Worm (Caenorhabditis elegans) whole organism, L2 larva: Measurements from ENCODE around the gene clec-198.

Experiments
- C34F6.9 ChIP-seq: fragments of 150-350 bp; optimal IDR thresholded peaks from 2 replicates; lab custom pipeline; 2014; ENCODE audit warnings: missing biosample characterization, missing genetic modification characterization
- F13H6.1 ChIP-seq: sonication (generic microtip); optimal IDR thresholded peaks from 2 replicates; lab custom pipeline; 2016; ENCODE audit warnings: missing genetic modification characterization, missing compliant biosample characterization
- R02D3.7 ChIP-seq: fragments of 150-350 bp; optimal IDR thresholded peaks from 2 replicates; lab custom pipeline; 2014; ENCODE audit warnings: missing biosample characterization, missing genetic modification characterization
- Y55F3AM.14 ChIP-seq: fragments of 200-800 bp; sonication (Bioruptor generic); optimal IDR thresholded peaks from 2 replicates; lab custom pipeline; 2018; ENCODE audit warnings: mild to moderate bottlenecking, missing genetic modification characterization, missing compliant biosample characterization
- ZK546.5 ChIP-seq: sonication (generic microtip); optimal IDR thresholded peaks from 2 replicates; lab custom pipeline; 2017; ENCODE audit warnings: missing biosample characterization, missing genetic modification characterization
- alr-1 ChIP-seq: fragments of 150-350 bp; optimal IDR thresholded peaks from 2 replicates; lab custom pipeline; 2014; ENCODE audit warnings: missing biosample characterization, missing genetic modification characterization
- ama-1 ChIP-seq: fragments of 150-350 bp; optimal IDR thresholded peaks from 2 replicates; lab custom pipeline; 2018; ENCODE audit warnings: inconsistent platforms
- ceh-82 ChIP-seq: fragments of 150-350 bp; optimal IDR thresholded peaks from 2 replicates; lab custom pipeline; 2014; ENCODE audit warnings: missing biosample characterization, missing genetic modification characterization
- crh-2 ChIP-seq: sonication (generic microtip); optimal IDR thresholded peaks from 2 replicates; lab custom pipeline; 2017; ENCODE audit warnings: missing biosample characterization, missing genetic modification characterization
- egl-27 ChIP-seq: sonication (generic microtip); optimal IDR thresholded peaks from 3 replicates; lab custom pipeline; 2017; ENCODE audit warnings: missing biosample characterization, missing genetic modification reagents, missing genetic modification characterization
- elt-1 ChIP-seq: fragments of 150-350 bp; optimal IDR thresholded peaks from 2 replicates; lab custom pipeline; 2014; ENCODE audit warnings: missing biosample characterization, missing genetic modification characterization
- elt-3 ChIP-seq: sonication (generic microtip); optimal IDR thresholded peaks from 2 replicates; lab custom pipeline; 2017; ENCODE audit warnings: missing biosample characterization, missing genetic modification characterization
- fos-1 ChIP-seq: fragments of 150-350 bp; optimal IDR thresholded peaks from 2 replicates; lab custom pipeline; 2014; ENCODE audit warnings: missing biosample characterization, missing genetic modification characterization
- gmeb-1 ChIP-seq: fragments of 150-350 bp; optimal IDR thresholded peaks from 2 replicates; lab custom pipeline; 2014; ENCODE audit warnings: missing biosample characterization, missing genetic modification characterization
- lin-11 ChIP-seq: fragments of 150-350 bp; sonication (generic microtip); optimal IDR thresholded peaks from 2 replicates; lab custom pipeline; 2014; ENCODE audit warnings: missing biosample characterization, missing genetic modification characterization, inconsistent platforms, mixed read lengths
- lin-39 ChIP-seq: fragments of 150-350 bp; optimal IDR thresholded peaks from 2 replicates; lab custom pipeline; 2014; ENCODE audit warnings: missing biosample characterization, missing genetic modification reagents, missing genetic modification characterization
- nhr-10 ChIP-seq: sonication (generic microtip); optimal IDR thresholded peaks from 2 replicates; lab custom pipeline; 2017; ENCODE audit warnings: missing biosample characterization, missing genetic modification characterization
- nhr-11 ChIP-seq: fragments of 150-350 bp; optimal IDR thresholded peaks from 2 replicates; lab custom pipeline; 2014; ENCODE audit warnings: missing biosample characterization, missing genetic modification characterization
- nhr-129 ChIP-seq: fragments of 150-350 bp; optimal IDR thresholded peaks from 2 replicates; lab custom pipeline; 2014; ENCODE audit warnings: missing biosample characterization, missing genetic modification characterization
- nhr-21 ChIP-seq: fragments of 150-350 bp; optimal IDR thresholded peaks from 2 replicates; lab custom pipeline; 2014; ENCODE audit warnings: missing biosample characterization, missing genetic modification characterization
- nhr-23 ChIP-seq: fragments of 150-350 bp; optimal IDR thresholded peaks from 2 replicates; lab custom pipeline; 2014; ENCODE audit warnings: missing biosample characterization, missing genetic modification reagents, missing genetic modification characterization
- nhr-237 ChIP-seq: fragments of 150-350 bp; optimal IDR thresholded peaks from 2 replicates; lab custom pipeline; 2014; ENCODE audit warnings: missing biosample characterization, missing genetic modification characterization
- nhr-6 ChIP-seq: fragments of 150-350 bp; optimal IDR thresholded peaks from 2 replicates; lab custom pipeline; 2014; ENCODE audit warnings: missing biosample characterization, missing genetic modification characterization
- peb-1 ChIP-seq: fragments of 150-350 bp; optimal IDR thresholded peaks from 2 replicates; lab custom pipeline; 2014; ENCODE audit warnings: missing biosample characterization, missing genetic modification characterization
- skn-1 ChIP-seq: sonication (generic microtip); optimal IDR thresholded peaks from 2 replicates; lab custom pipeline; 2017; ENCODE audit warnings: missing biosample characterization, missing genetic modification characterization
- sma-3 ChIP-seq: sonication (generic microtip); optimal IDR thresholded peaks from 2 replicates; lab custom pipeline; 2016; ENCODE audit warnings: missing genetic modification reagents, missing genetic modification characterization, missing compliant biosample characterization
- sma-9 ChIP-seq, 2 experiments: fragments of 150-350 bp in 1 of 2; sonication (generic microtip) in 1 of 2; optimal IDR thresholded peaks; 2 replicates each; lab custom pipeline; 2014 to 2016; ENCODE audit warnings: missing genetic modification characterization in 2 of 2, mild to moderate bottlenecking in 1 of 2, missing biosample characterization in 1 of 2, missing compliant biosample characterization in 1 of 2, missing genetic modification reagents in 1 of 2, moderate library complexity in 1 of 2
- snpc-4 ChIP-seq: fragments of 150-350 bp; optimal IDR thresholded peaks from 2 replicates; lab custom pipeline; 2014; ENCODE audit warnings: missing biosample characterization, missing genetic modification characterization
- unc-39 ChIP-seq: fragments of 150-350 bp; optimal IDR thresholded peaks from 2 replicates; lab custom pipeline; 2014; ENCODE audit warnings: missing biosample characterization, missing genetic modification characterization
- unc-55 ChIP-seq: fragments of 150-350 bp; sonication (generic microtip); optimal IDR thresholded peaks from 3 replicates; lab custom pipeline; 2014; ENCODE audit warnings: missing biosample characterization, missing genetic modification reagents, missing genetic modification characterization
- unc-62 ChIP-seq: fragments of 150-350 bp; optimal IDR thresholded peaks from 2 replicates; lab custom pipeline; 2014; ENCODE audit warnings: missing biosample characterization, missing genetic modification reagents, missing genetic modification characterization
- zag-1 ChIP-seq: fragments of 150-350 bp; optimal IDR thresholded peaks from 2 replicates; lab custom pipeline; 2014; ENCODE audit warnings: missing biosample characterization, missing genetic modification characterization
- ztf-11 ChIP-seq: sonication (generic microtip); optimal IDR thresholded peaks from 2 replicates; lab custom pipeline; 2017; ENCODE audit warnings: missing biosample characterization, missing genetic modification characterization

clec-198 gene

DNA sequence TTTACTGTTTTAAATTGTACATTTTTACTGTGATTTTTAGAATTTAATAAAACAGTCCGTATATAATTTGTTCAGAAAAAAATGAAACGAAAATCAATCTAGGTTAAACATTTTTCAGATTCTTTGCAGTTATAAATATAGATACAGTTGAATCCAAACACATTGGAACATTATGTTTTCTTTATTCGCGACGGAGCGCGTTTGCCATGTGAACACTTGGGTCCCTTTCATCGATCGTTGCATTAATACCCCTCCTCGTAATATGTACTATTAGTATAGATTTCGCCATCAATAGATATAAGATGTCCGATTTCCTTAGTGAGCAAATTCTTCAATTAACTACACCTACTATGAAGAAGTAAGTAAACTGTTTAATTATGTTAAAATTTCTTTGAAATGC is 11.9 kb upstream of the clec-198 start, which contains the start of gene C49C3.8:
C49C3.8 (plus strand) TSS at position 173 of the 400 bp plus-strand sequence.
- TF ChIP-seq C34F6.9 (tag; lab: Kevin White, UChicago) (peak; percentile 61), elt-3 (tag; lab: Kevin White, UChicago) (no peak), nhr-129 (tag; lab: Kevin White, UChicago) (peak; percentile 8), R02D3.7 (tag; lab: Kevin White, UChicago) (no peak), ZK546.5 (tag; lab: Kevin White, UChicago) (no peak), lin-39 (tag; lab: Kevin White, UChicago) (no peak), sma-3 (no peak), nhr-10 (tag; lab: Kevin White, UChicago) (no peak), ceh-82 (tag; lab: Kevin White, UChicago) (no peak), nhr-21 (no peak), elt-1 (tag; lab: Kevin White, UChicago) (no peak), unc-55 (peak; percentile 54), crh-2 (tag; lab: Kevin White, UChicago) (no peak)

- no peak for TF ChIP-seq unc-62
- no peak for TF ChIP-seq nhr-10 (tag; lab: Kevin White, UChicago)
- TF ChIP-seq fos-1 (tag; lab: Kevin White, UChicago): peak; percentile 74
- peak; percentile 55 for TF ChIP-seq skn-1 (tag; lab: Kevin White, UChicago)
- peak; percentile 56 for TF ChIP-seq crh-2 (tag; lab: Kevin White, UChicago)
- TF ChIP-seq lin-11: no peak
Measured at ce11 chrIV:17338920-17339510, 8.0 kb upstream of the clec-198 start, which contains the start of gene C49C3.10. C49C3.10 (minus strand) TSS chrIV:17338970.

DNA sequence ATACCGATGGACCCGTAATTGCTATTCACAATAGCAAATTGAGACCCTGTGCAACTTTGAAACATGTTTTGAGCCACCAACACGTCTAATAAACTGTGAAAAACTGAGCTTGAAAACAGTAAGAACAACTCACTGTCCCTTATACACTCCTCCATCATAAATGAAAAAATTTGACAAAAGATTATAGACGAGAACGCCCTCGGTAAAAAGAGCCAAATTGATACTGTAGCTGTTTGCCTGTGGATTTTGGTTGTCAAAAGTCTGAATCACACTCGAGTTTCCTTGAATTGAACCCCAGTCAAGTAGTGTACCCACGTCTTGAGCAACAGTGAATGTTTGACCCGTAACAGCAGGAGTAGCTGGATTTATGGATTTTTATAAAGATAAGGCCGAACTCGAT is 5.9 kb upstream of the clec-198 start:
- no peak for TF ChIP-seq fos-1 (tag; lab: Kevin White, UChicago)
- TF ChIP-seq C34F6.9 (tag; lab: Kevin White, UChicago): no peak
- no peak for TF ChIP-seq skn-1 (tag; lab: Kevin White, UChicago)
- no peak for TF ChIP-seq zag-1 (tag; lab: Kevin White, UChicago)
- TF ChIP-seq snpc-4 (tag; lab: Kevin White, UChicago): no peak
- TF ChIP-seq peb-1 (tag; lab: Kevin White, UChicago): no peak
- no peak for TF ChIP-seq ama-1
- TF ChIP-seq lin-39 (tag; lab: Kevin White, UChicago): no peak
- no peak for TF ChIP-seq nhr-11 (tag; lab: Kevin White, UChicago)
- no peak for TF ChIP-seq unc-62
- no peak for TF ChIP-seq egl-27 (tag; lab: Kevin White, UChicago)
- TF ChIP-seq R02D3.7 (tag; lab: Kevin White, UChicago): no peak
- TF ChIP-seq nhr-23 (tag; lab: Kevin White, UChicago): no peak
- no peak for TF ChIP-seq nhr-237
- no peak for TF ChIP-seq Y55F3AM.14
- TF ChIP-seq, all 48 proteins: peak for 0

ce11 chrIV:17342179-17342578 is 4.8 kb upstream of the clec-198 start, which contains the start of gene C49C3.9:
C49C3.9 (minus strand) TSS chrIV:17342314.
- TF ChIP-seq crh-2 (tag; lab: Kevin White, UChicago) (peak; percentile 5), unc-62 (no peak), fos-1 (tag; lab: Kevin White, UChicago) (peak; percentile 99)
- TF ChIP-seq, all 48 proteins: peak for 2

DNA sequence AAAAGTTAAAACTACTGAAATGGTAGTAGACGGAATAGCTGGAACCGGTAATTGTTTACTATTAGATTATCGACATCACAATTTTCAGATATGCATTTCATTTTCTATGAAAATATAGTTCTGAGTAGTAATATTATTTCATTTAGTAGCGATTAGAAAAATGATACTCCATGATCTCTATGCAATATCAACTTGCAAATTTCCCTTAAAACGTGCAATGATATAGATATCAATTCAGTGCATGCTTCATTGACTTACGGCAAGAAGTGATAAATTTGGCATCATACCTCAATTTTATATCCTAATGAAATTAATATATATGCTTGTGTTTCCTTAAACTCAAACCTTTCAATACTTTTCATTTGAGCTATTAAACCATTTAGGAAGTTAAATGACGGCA is 4.3 kb upstream of the clec-198 start, which contains the start of gene C49C3.21:
C49C3.21 (plus strand) TSS at position 301 of the 400 bp plus-strand sequence.
- TF ChIP-seq nhr-6 (no peak), Y55F3AM.14 (no peak), ceh-82 (tag; lab: Kevin White, UChicago) (no peak), skn-1 (tag; lab: Kevin White, UChicago) (no peak), nhr-11 (tag; lab: Kevin White, UChicago) (no peak)

DNA sequence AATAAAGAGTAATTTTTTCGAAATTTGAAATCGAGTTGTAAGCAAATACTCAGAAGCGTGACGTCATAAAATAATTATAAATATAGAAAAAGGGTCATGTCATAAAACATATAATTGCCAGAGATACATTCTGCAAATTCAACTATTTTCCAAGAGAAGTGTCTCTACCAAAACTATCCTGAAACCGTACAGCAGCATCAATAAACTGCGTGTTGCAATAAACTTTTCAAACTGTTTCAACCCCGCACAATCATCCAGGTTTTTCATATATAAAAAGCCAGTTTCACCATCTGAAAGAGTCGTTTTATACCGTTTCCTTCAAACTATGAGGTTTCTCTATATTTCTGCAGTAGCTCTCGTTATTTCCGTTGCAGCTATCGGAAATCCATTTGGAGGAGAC is 3.5 kb upstream of the clec-198 start, which contains the start of gene C49C3.11:
C49C3.11 (plus strand) TSS at position 301 of the 400 bp plus-strand sequence.
- no peak for TF ChIP-seq F13H6.1 (tag; lab: Kevin White, UChicago)
- TF ChIP-seq gmeb-1 (tag; lab: Kevin White, UChicago): no peak

DNA sequence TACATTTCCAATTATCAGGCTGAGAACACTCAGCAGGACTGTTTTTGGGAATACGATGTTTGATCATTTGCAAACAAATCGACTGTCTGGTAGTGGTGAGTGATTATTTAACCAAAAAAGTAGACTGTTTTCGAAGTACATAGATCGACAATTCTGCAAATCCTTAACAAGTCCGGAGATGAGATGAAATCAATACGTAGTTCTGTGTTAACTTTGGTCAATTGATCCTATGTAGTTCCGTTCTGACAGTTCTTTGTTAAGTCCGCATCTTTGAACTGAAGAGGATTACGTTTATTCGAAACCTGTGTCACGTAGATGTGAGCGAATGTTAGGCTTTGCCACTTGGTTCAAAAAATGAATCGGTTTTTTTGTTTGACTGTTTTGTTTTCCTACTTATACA is 4.6 kb downstream of the clec-198 start, which contains the start of gene clec-199:
clec-199 (plus strand) TSS at position 301 of the 400 bp plus-strand sequence.
- TF ChIP-seq unc-55 (no peak), ztf-11 (tag; lab: Kevin White, UChicago) (no peak), nhr-237 (no peak), lin-39 (tag; lab: Kevin White, UChicago) (no peak), sma-9 (GFP tag; optimal IDR thresholded peaks at IDR 0.05; lab: Kevin White, UChicago) (no peak), sma-9 (tag; optimal IDR thresholded peaks at IDR 0.05; lab: Kevin White, UChicago) (no peak), fos-1 (tag; lab: Kevin White, UChicago) (no peak), ZK546.5 (tag; lab: Kevin White, UChicago) (no peak), alr-1 (no peak), unc-39 (tag; lab: Kevin White, UChicago) (no peak), F13H6.1 (tag; lab: Kevin White, UChicago) (no peak), C34F6.9 (tag; lab: Kevin White, UChicago) (no peak), nhr-23 (tag; lab: Kevin White, UChicago) (no peak)
